Fruit fly (Drosophila melanogaster) whole organism, embryonic: ENCODE results near the gene Sk2.
A peak's percentile ranks its signal among the peaks of the same experiment; 100 is the strongest.

ENCODE experiments used
- Awh ChIP-seq: fragments of 200-800 bp; sonication (Bioruptor generic); IDR thresholded peaks from 2 replicates; pipeline ENCODE4, ENCODE4 v1.3.6; 2022; ENCODE audit warnings: missing biosample characterization, missing genetic modification characterization
- BEAF-32 ChIP-seq: fragments of 200-800 bp; sonication (Bioruptor generic); optimal IDR thresholded peaks from 3 replicates; lab custom pipeline; 2017; ENCODE audit warnings: missing biosample characterization, missing genetic modification characterization, mild to moderate bottlenecking, moderate library complexity, missing genetic modification reagents
- Bgb ChIP-seq: fragments of 200-800 bp; sonication (Bioruptor generic); IDR thresholded peaks from 2 replicates; pipeline ENCODE4 v1.3.6; 2022; ENCODE audit warnings: missing biosample characterization, missing genetic modification characterization; ENCODE audit not compliant: partially characterized antibody
- CG10274 ChIP-seq: fragments of 200-800 bp; sonication (Bioruptor generic); optimal IDR thresholded peaks from 3 replicates; lab custom pipeline; 2017; ENCODE audit warnings: missing biosample characterization, mild to moderate bottlenecking, missing genetic modification characterization
- CG10431 ChIP-seq: fragments of 200-800 bp; sonication (Bioruptor generic); optimal IDR thresholded peaks from 3 replicates; lab custom pipeline; 2018; ENCODE audit warnings: missing biosample characterization, mild to moderate bottlenecking, missing genetic modification characterization
- CG10543 ChIP-seq: fragments of 200-800 bp; sonication (Bioruptor generic); optimal IDR thresholded peaks from 3 replicates; lab custom pipeline; 2017; ENCODE audit warnings: missing biosample characterization, mild to moderate bottlenecking, missing genetic modification characterization, moderate library complexity
- CG10959 ChIP-seq: fragments of 200-800 bp; sonication (Bioruptor generic); IDR thresholded peaks from 2 replicates; pipeline ENCODE4 v1.3.6; 2022; ENCODE audit warnings: missing biosample characterization, missing genetic modification characterization
- CG10979 ChIP-seq: fragments of 200-800 bp; sonication (Bioruptor generic); optimal IDR thresholded peaks from 2 replicates; lab custom pipeline; 2018; ENCODE audit warnings: missing biosample characterization, mild to moderate bottlenecking, missing genetic modification characterization, moderate library complexity
- CG11560 ChIP-seq: fragments of 200-800 bp; sonication (Bioruptor generic); IDR thresholded peaks from 3 replicates; pipeline ENCODE4 v1.3.6; 2022; ENCODE audit warnings: missing biosample characterization, missing genetic modification characterization
- CG1233 ChIP-seq: fragments of 200-800 bp; sonication (Bioruptor generic); optimal IDR thresholded peaks from 4 replicates; lab custom pipeline; 2018; ENCODE audit warnings: missing biosample characterization, mild to moderate bottlenecking, missing genetic modification characterization
- CG12391 ChIP-seq: fragments of 200-800 bp; sonication (Bioruptor generic); optimal IDR thresholded peaks from 3 replicates; lab custom pipeline; 2018; ENCODE audit warnings: missing biosample characterization, mild to moderate bottlenecking, missing genetic modification characterization, moderate library complexity
- CG12942 ChIP-seq: fragments of 200-800 bp; sonication (Bioruptor generic); optimal IDR thresholded peaks from 3 replicates; lab custom pipeline; 2016; ENCODE audit warnings: missing biosample characterization, missing genetic modification characterization
- CG13123 ChIP-seq: fragments of 200-800 bp; sonication (Bioruptor generic); optimal IDR thresholded peaks from 2 replicates; lab custom pipeline; 2016; ENCODE audit warnings: missing biosample characterization, missing genetic modification characterization
- CG1602 ChIP-seq: fragments of 200-800 bp; sonication (Bioruptor generic); optimal IDR thresholded peaks from 3 replicates; lab custom pipeline; 2016; ENCODE audit warnings: missing biosample characterization, missing genetic modification characterization
- CG1647 ChIP-seq: fragments of 200-800 bp; sonication (Bioruptor generic); optimal IDR thresholded peaks from 3 replicates; lab custom pipeline; 2016; ENCODE audit warnings: missing biosample characterization, missing genetic modification characterization
- CG1832 ChIP-seq: fragments of 200-800 bp; sonication (Bioruptor generic); optimal IDR thresholded peaks from 2 replicates; lab custom pipeline; 2017; ENCODE audit warnings: missing biosample characterization, mild to moderate bottlenecking, missing genetic modification characterization, inconsistent platforms
- CG31365 ChIP-seq: fragments of 200-800 bp; sonication (Bioruptor generic); optimal IDR thresholded peaks from 2 replicates; lab custom pipeline; 2018; ENCODE audit warnings: missing biosample characterization, mild to moderate bottlenecking, missing genetic modification characterization
- CG34376 ChIP-seq: fragments of 200-800 bp; sonication (Bioruptor generic); optimal IDR thresholded peaks from 2 replicates; lab custom pipeline; 2018; ENCODE audit warnings: missing biosample characterization, mild to moderate bottlenecking, missing genetic modification characterization
- CG4282 ChIP-seq: fragments of 200-800 bp; sonication (Bioruptor generic); optimal IDR thresholded peaks from 2 replicates; lab custom pipeline; 2016; ENCODE audit warnings: missing biosample characterization, missing genetic modification characterization
- CG6654 ChIP-seq: fragments of 200-800 bp; sonication (Bioruptor generic); optimal IDR thresholded peaks from 2 replicates; lab custom pipeline; 2017; ENCODE audit warnings: missing biosample characterization, mild to moderate bottlenecking, missing genetic modification characterization
- CG7987 ChIP-seq: fragments of 200-800 bp; sonication (Bioruptor generic); optimal IDR thresholded peaks from 2 replicates; lab custom pipeline; 2018; ENCODE audit warnings: missing biosample characterization, mild to moderate bottlenecking, missing genetic modification characterization, moderate library complexity
- CG8478 ChIP-seq: fragments of >200 bp; optimal IDR thresholded peaks from 2 replicates; lab custom pipeline; 2018
- CG9727 ChIP-seq: fragments of 200-800 bp; sonication (Bioruptor generic); optimal IDR thresholded peaks from 3 replicates; lab custom pipeline; 2017; ENCODE audit warnings: missing biosample characterization, mild to moderate bottlenecking, missing genetic modification characterization
- Camta ChIP-seq: fragments of 200-800 bp; sonication (Bioruptor generic); optimal IDR thresholded peaks from 2 replicates; lab custom pipeline; 2016; ENCODE audit warnings: missing biosample characterization, missing genetic modification characterization
- Ets97D ChIP-seq: fragments of 200-800 bp; sonication (Bioruptor generic); optimal IDR thresholded peaks from 3 replicates; lab custom pipeline; 2016; ENCODE audit warnings: missing biosample characterization, missing genetic modification characterization
- Gug ChIP-seq: fragments of 200-800 bp; sonication (Bioruptor generic); IDR thresholded peaks from 4 replicates; pipeline ENCODE4 v1.3.6; 2022; ENCODE audit warnings: missing biosample characterization, missing genetic modification characterization
- Hr3 ChIP-seq: fragments of 200-800 bp; sonication (Bioruptor generic); optimal IDR thresholded peaks from 3 replicates; lab custom pipeline; 2016; ENCODE audit warnings: missing biosample characterization, missing genetic modification characterization
- NC2β ChIP-seq: fragments of 200-800 bp; sonication (Bioruptor generic); optimal IDR thresholded peaks from 2 replicates; lab custom pipeline; 2016; ENCODE audit warnings: missing biosample characterization, missing genetic modification characterization
- Nf-YB ChIP-seq: fragments of 200-800 bp; sonication (Bioruptor generic); optimal IDR thresholded peaks from 3 replicates; lab custom pipeline; 2019; ENCODE audit warnings: missing biosample characterization, mild to moderate bottlenecking, missing genetic modification characterization, moderate library complexity
- Nf-YC ChIP-seq: fragments of 200-800 bp; optimal IDR thresholded peaks from 3 replicates; lab custom pipeline; 2019; ENCODE audit warnings: missing biosample characterization, mild to moderate bottlenecking, missing genetic modification characterization, moderate library complexity
- Rfx ChIP-seq: fragments of 200-800 bp; sonication (Bioruptor generic); IDR thresholded peaks from 2 replicates; pipeline ENCODE4 v1.3.6; 2022; ENCODE audit warnings: missing biosample characterization, missing genetic modification characterization
- Spps ChIP-seq: fragments of 200-800 bp; sonication (Bioruptor generic); optimal IDR thresholded peaks from 2 replicates; lab custom pipeline; 2018; ENCODE audit warnings: missing biosample characterization, mild to moderate bottlenecking, missing genetic modification characterization
- Taf1 ChIP-seq: fragments of 200-800 bp; sonication (Bioruptor generic); IDR thresholded peaks from 2 replicates; pipeline ENCODE4 v1.3.6; 2022; ENCODE audit warnings: missing biosample characterization, missing genetic modification characterization
- Tbp ChIP-seq: fragments of >200 bp; optimal IDR thresholded peaks from 2 replicates; lab custom pipeline; 2018; ENCODE audit warnings: missing biosample characterization, missing genetic modification characterization
- bbx ChIP-seq: fragments of 200-800 bp; sonication (Bioruptor generic); IDR thresholded peaks from 2 replicates; pipeline ENCODE4 v1.3.6; 2022; ENCODE audit warnings: missing biosample characterization, missing genetic modification characterization; ENCODE audit not compliant: partially characterized antibody
- btn ChIP-seq: fragments of 200-800 bp; sonication (Bioruptor generic); optimal IDR thresholded peaks from 2 replicates; lab custom pipeline; 2016; ENCODE audit warnings: missing biosample characterization, missing genetic modification characterization
- cato ChIP-seq: fragments of 200-800 bp; sonication (Bioruptor generic); optimal IDR thresholded peaks from 2 replicates; lab custom pipeline; 2016; ENCODE audit warnings: missing biosample characterization, missing genetic modification characterization, borderline replicate concordance
- danr ChIP-seq: fragments of 200-800 bp; sonication (Bioruptor generic); IDR thresholded peaks from 2 replicates; pipeline ENCODE4 v1.3.6; 2022; ENCODE audit warnings: missing biosample characterization, missing genetic modification characterization
- gcm2 ChIP-seq: fragments of 200-800 bp; sonication (Bioruptor generic); optimal IDR thresholded peaks from 2 replicates; lab custom pipeline; 2016; ENCODE audit warnings: missing biosample characterization, missing genetic modification characterization
- gsb ChIP-seq: fragments of 200-800 bp; sonication (Bioruptor generic); IDR thresholded peaks from 2 replicates; pipeline ENCODE4 v1.3.6; 2022; ENCODE audit warnings: missing biosample characterization, missing genetic modification characterization
- kah ChIP-seq: fragments of 200-800 bp; sonication (Bioruptor generic); optimal IDR thresholded peaks from 2 replicates; lab custom pipeline; 2018; ENCODE audit warnings: missing biosample characterization, mild to moderate bottlenecking, missing genetic modification characterization
- knrl ChIP-seq: fragments of 200-800 bp; sonication (Bioruptor generic); IDR thresholded peaks from 3 replicates; pipeline ENCODE4 v1.3.6; 2022; ENCODE audit warnings: missing biosample characterization, missing genetic modification characterization; ENCODE audit not compliant: partially characterized antibody
- lab ChIP-seq: fragments of 200-800 bp; sonication (Bioruptor generic); optimal IDR thresholded peaks from 3 replicates; lab custom pipeline; 2017; ENCODE audit warnings: missing biosample characterization, missing genetic modification characterization, mild to moderate bottlenecking, moderate library complexity, missing genetic modification reagents
- pnt ChIP-seq: fragments of 200-800 bp; sonication (Bioruptor generic); optimal IDR thresholded peaks from 3 replicates; lab custom pipeline; 2016; ENCODE audit warnings: missing biosample characterization, missing genetic modification characterization
- ranshi ChIP-seq: fragments of 200-800 bp; sonication (Bioruptor generic); IDR thresholded peaks from 2 replicates; pipeline ENCODE4 v1.3.6; 2022; ENCODE audit warnings: missing biosample characterization, missing genetic modification characterization
- scrt ChIP-seq: fragments of 200-800 bp; sonication (Bioruptor generic); optimal IDR thresholded peaks from 2 replicates; lab custom pipeline; 2018; ENCODE audit warnings: missing biosample characterization, mild to moderate bottlenecking, missing genetic modification characterization, moderate library complexity
- shn ChIP-seq: fragments of 200-800 bp; sonication (Bioruptor generic); optimal IDR thresholded peaks from 3 replicates; lab custom pipeline; 2016; ENCODE audit warnings: missing biosample characterization, missing genetic modification characterization
- vfl ChIP-seq: fragments of 200-800 bp; sonication (Bioruptor generic); optimal IDR thresholded peaks from 2 replicates; lab custom pipeline; 2016; ENCODE audit warnings: missing biosample characterization, missing genetic modification characterization
- wor ChIP-seq: fragments of 200-800 bp; sonication (Bioruptor generic); IDR thresholded peaks from 2 replicates; pipeline ENCODE4 v1.3.6; 2022; ENCODE audit warnings: missing biosample characterization, missing genetic modification characterization

Sk2 gene

dm6 chr3L:3070274-3071204, 23.7 kb downstream of the Sk2 start, which contains the start of the genes CG32486 and PAN3 (continued):
- TF ChIP-seq knrl (GFP tag; lab: Robert Waterston, UW) (peak; percentile 86), CG9727 (peak; percentile 58), vfl (GFP tag; lab: Kevin White, UChicago) (peak; percentile 57), CG6654 (GFP tag; lab: Kevin White, UChicago) (no peak), Ets97D (GFP tag; lab: Kevin White, UChicago) (peak; percentile 91), Tbp (GFP tag; lab: Kevin White, UChicago) (no peak), CG1832 (GFP tag; lab: Kevin White, UChicago) (peak; percentile 68), CG13123 (peak; percentile 20), CG10431 (GFP tag; lab: Kevin White, UChicago) (peak; percentile 62), CG12391 (tag; lab: Kevin White, UChicago) (peak; percentile 76), CG1602 (peak; percentile 28), Rfx (GFP tag; lab: Robert Waterston, UW) (peak; percentile 65), BEAF-32 (GFP tag; lab: Kevin White, UChicago) (peak; percentile 98), CG1233 (GFP tag; lab: Kevin White, UChicago) (peak; percentile 6), shn (no peak), Hr3 (GFP tag; lab: Kevin White, UChicago) (peak; percentile 15), Camta (GFP tag; lab: Kevin White, UChicago) (peak; percentile 13), gsb (peak; percentile 38), gcm2 (no peak), CG7987 (GFP tag; lab: Kevin White, UChicago) (peak; percentile 83), lab (GFP tag; lab: Kevin White, UChicago) (peak; percentile 80), Taf1 (no peak), scrt (GFP tag; lab: Kevin White, UChicago) (peak; percentile 67), CG4282 (GFP tag; lab: Kevin White, UChicago) (no peak), CG10543 (GFP tag; lab: Kevin White, UChicago) (peak; percentile 78), CG31365 (tag; lab: Kevin White, UChicago) (peak; percentile 35), kah (GFP tag; lab: Kevin White, UChicago) (peak; percentile 38), CG8478 (no peak), CG34376 (peak; percentile 82), CG10979 (no peak), wor (GFP tag; lab: Robert Waterston, UW) (no peak), Awh (peak; percentile 51; the same call in 1 of the 2 replicates), CG12942 (GFP tag; lab: Kevin White, UChicago) (peak; percentile 31), Nf-YB (GFP tag; lab: Kevin White, UChicago) (peak; percentile 32), CG10274 (no peak), CG10959 (no peak), ranshi (peak; percentile 6; the same call in 1 of the 2 replicates), Spps (tag; lab: Kevin White, UChicago) (no peak), danr (GFP tag; lab: Robert Waterston, UW) (no peak), bbx (GFP tag; lab: Robert Waterston, UW) (peak; percentile 84), NC2β (GFP tag; lab: Kevin White, UChicago) (peak; percentile 59), pnt (GFP tag; lab: Kevin White, UChicago) (no peak), Bgb (GFP tag; lab: Robert Waterston, UW) (peak; percentile 90), Nf-YC (peak; percentile 57), btn (peak; percentile 22), CG1647 (GFP tag; lab: Kevin White, UChicago) (peak; percentile 38), cato (GFP tag; lab: Kevin White, UChicago) (no peak), CG11560 (peak; percentile 22; the same call in 1 of the 3 replicates), Gug (GFP tag; lab: Robert Waterston, UW) (peak; percentile 27; the same call in 1 of the 4 replicates)
